Worm (Caenorhabditis elegans): Measurements from ENCODE around the gene F38H4.3.

Gene F38H4.3

ce11 chrIV:11871898-11872297 lies 29.7 kb downstream of the F38H4.3 start:
- TF ChIP-seq ZK546.5 (tag; optimal IDR thresholded peaks at IDR 0.05) (no peak), unc-62 (GFP tag; optimal IDR thresholded peaks at IDR 0.05 in 1 of 2) (peak in 1 of 2 experiments; percentile 39), unc-62 (tag; optimal IDR thresholded peaks at IDR 0.05) (no peak)

- TF ChIP-seq ces-1 (GFP tag; optimal IDR thresholded peaks at IDR 0.05) (no peak), attf-4 (tag; optimal IDR thresholded peaks at IDR 0.05) (no peak), hlh-11 (tag; optimal IDR thresholded peaks at IDR 0.05) (no peak), fkh-10 (GFP tag; optimal IDR thresholded peaks at IDR 0.05) (no peak), aha-1 (tag) (no peak), mes-2 (tag; optimal IDR thresholded peaks at IDR 0.05; ENCODE audit: poor library complexity, severe bottlenecking) (no peak), nhr-28 (tag; optimal IDR thresholded peaks at IDR 0.05) (no peak), gei-8 (GFP tag; optimal IDR thresholded peaks at IDR 0.05) (no peak), Y75B8A.6 (GFP tag; IDR thresholded peaks at IDR 0.05) (no peak), duxl-1 (tag; optimal IDR thresholded peaks at IDR 0.05; ENCODE audit: poor library complexity) (no peak), cey-2 (tag; optimal IDR thresholded peaks at IDR 0.05; ENCODE audit: borderline replicate concordance, insufficient read depth) (no peak), lim-7 (GFP tag; IDR thresholded peaks at IDR 0.05) (no peak), daf-8 (GFP tag; IDR thresholded peaks at IDR 0.05) (no peak)
Measured at ce11 chrIV:11877674-11878073, 35.5 kb downstream of the F38H4.3 start, which contains the start of gene pph-2. TSS of gene pph-2 (minus strand) at chrIV:11877774.

- peak in 1 of 2 experiments; percentile 88 for TF ChIP-seq unc-62 (GFP tag; optimal IDR thresholded peaks at IDR 0.05 in 1 of 2)
- TF ChIP-seq unc-62 (tag; optimal IDR thresholded peaks at IDR 0.05): no peak
- TF ChIP-seq dve-1 (tag; optimal IDR thresholded peaks at IDR 0.05; ENCODE audit: insufficient read depth): no peak
Measured at ce11 chrIV:11878249-11878648, 36.0 kb downstream of the F38H4.3 start, which contains the start of gene cutl-27. TSS of gene cutl-27 (plus strand) at chrIV:11878549.

ce11 chrIV:11882534-11882933 lies 40.3 kb downstream of the F38H4.3 start:
- TF ChIP-seq Y48G9A.11 (GFP tag; IDR thresholded peaks at IDR 0.05): no peak
- TF ChIP-seq spr-1 (tag; optimal IDR thresholded peaks at IDR 0.05): no peak
- no peak for TF ChIP-seq madf-5 (GFP tag; IDR thresholded peaks at IDR 0.05)
- no peak for TF ChIP-seq spr-3 (GFP tag; optimal IDR thresholded peaks at IDR 0.05)
- TF ChIP-seq ztf-11 (tag; optimal IDR thresholded peaks at IDR 0.05): no peak

ce11 chrIV:11883478-11883877 lies 41.3 kb downstream of the F38H4.3 start:
- TF ChIP-seq nhr-25 (tag; optimal IDR thresholded peaks at IDR 0.05; ENCODE audit: borderline replicate concordance, insufficient read depth): peak; percentile 43
- TF ChIP-seq mdl-1 (tag; optimal IDR thresholded peaks at IDR 0.05): peak in 1 of 2 experiments; percentile 10
- TF ChIP-seq nhr-6 (tag; optimal IDR thresholded peaks at IDR 0.05): no peak
- TF ChIP-seq nhr-28 (tag; optimal IDR thresholded peaks at IDR 0.05): peak; percentile 63

- TF ChIP-seq nhr-25 (tag; optimal IDR thresholded peaks at IDR 0.05; ENCODE audit: borderline replicate concordance, insufficient read depth): peak; percentile 12
- no peak for TF ChIP-seq ztf-11 (tag; optimal IDR thresholded peaks at IDR 0.05)
Measured at ce11 chrIV:11885313-11885712, 43.1 kb downstream of the F38H4.3 start, which contains the start of gene let-653. TSS of gene let-653 (plus strand) at chrIV:11885613.

ce11 chrIV:11892545-11892944 lies 50.3 kb downstream of the F38H4.3 start:
- no peak for TF ChIP-seq T26A8.4 (GFP tag; IDR thresholded peaks at IDR 0.05)
- TF ChIP-seq nhr-48 (tag; optimal IDR thresholded peaks at IDR 0.05): no peak
- no peak for TF ChIP-seq nhr-237 (tag; optimal IDR thresholded peaks at IDR 0.05)
- no peak for TF ChIP-seq gei-8 (GFP tag; optimal IDR thresholded peaks at IDR 0.05)
- no peak for TF ChIP-seq snpc-4 (tag; optimal IDR thresholded peaks at IDR 0.05)
- TF ChIP-seq jun-1 (tag; optimal IDR thresholded peaks at IDR 0.05): no peak
- no peak for TF ChIP-seq nhr-11 (tag; optimal IDR thresholded peaks at IDR 0.05)
- TF ChIP-seq spr-1 (tag; optimal IDR thresholded peaks at IDR 0.05): no peak
- no peak for TF ChIP-seq set-16 (GFP tag; IDR thresholded peaks at IDR 0.05)
- no peak for TF ChIP-seq lin-39 (tag; optimal IDR thresholded peaks at IDR 0.05)

Measured in whole organism, L4 larva.